Fruit fly (Drosophila melanogaster) Kc167 (cell line): ENCODE results near the gene djl.
A peak's percentile ranks its signal among the peaks of the same experiment; 100 is the strongest.

Source experiments
- Myc ChIP-seq: fragments of >200 bp; optimal IDR thresholded peaks from 2 replicates; lab custom pipeline; 2017; ENCODE audit warnings: missing external identifiers
- Sin3A ChIP-seq: fragments of >200 bp; optimal IDR thresholded peaks from 2 replicates; lab custom pipeline; 2018; ENCODE audit warnings: missing external identifiers
- h ChIP-seq: fragments of >200 bp; optimal IDR thresholded peaks from 3 replicates; lab custom pipeline; 2018; ENCODE audit warnings: missing external identifiers
- insv ChIP-seq: fragments of >200 bp; optimal IDR thresholded peaks from 3 replicates; lab custom pipeline; 2018; ENCODE audit warnings: missing external identifiers
- psq ChIP-seq: fragments of >200 bp; optimal IDR thresholded peaks from 2 replicates; lab custom pipeline; 2017; ENCODE audit warnings: missing external identifiers
- ttk ChIP-seq: sonication (Bioruptor generic); optimal IDR thresholded peaks from 2 replicates; lab custom pipeline; 2017; ENCODE audit warnings: missing external identifiers

The djl gene

DNA sequence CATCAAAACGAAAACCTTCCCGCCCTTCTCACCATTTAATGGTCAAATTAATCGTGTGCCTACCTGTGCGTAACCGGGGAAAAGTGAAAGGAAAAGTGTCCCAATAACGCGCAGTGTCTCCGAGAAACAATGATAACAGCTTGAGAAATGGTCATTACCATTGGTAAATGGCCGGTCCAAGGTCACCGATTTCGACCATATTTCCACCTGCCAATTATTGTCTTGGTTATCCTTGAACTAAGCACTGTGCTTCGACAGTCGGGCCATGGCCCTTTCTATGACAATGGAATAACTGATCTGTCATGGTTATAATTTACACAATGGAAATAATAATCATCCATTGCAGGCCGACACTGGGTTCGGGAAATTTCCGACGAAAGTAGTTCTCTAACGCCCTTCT is 16.6 kb upstream of the djl start:
- TF ChIP-seq h (lab: Kevin White, UChicago) (no peak), ttk (lab: Kevin White, UChicago) (no peak), Sin3A (lab: Kevin White, UChicago) (no peak)

DNA sequence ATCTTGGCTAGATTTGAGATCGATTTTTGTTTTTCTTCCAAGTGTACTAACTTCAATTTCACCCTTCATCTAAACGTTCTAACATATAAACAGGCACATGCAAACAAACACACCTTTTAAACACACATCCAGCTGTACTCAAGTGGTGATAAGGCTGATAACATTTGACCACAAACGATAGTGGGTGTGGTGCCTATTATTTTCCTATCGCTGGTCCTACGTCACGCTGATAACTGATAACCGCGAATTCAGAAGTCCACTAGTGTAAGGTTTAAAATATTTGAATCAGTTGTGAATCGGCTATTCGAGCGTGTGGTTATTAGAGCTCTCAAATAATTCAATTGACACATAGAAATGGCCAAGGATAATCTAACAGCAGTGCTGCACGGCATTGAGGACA is 8.3 kb upstream of the djl start, which contains the start of gene Sodh1:
TSS of gene Sodh1 (plus strand) at position 94 of the 400 bp plus-strand sequence.
- no peak for TF ChIP-seq Sin3A (lab: Kevin White, UChicago)
- no peak for TF ChIP-seq ttk (lab: Kevin White, UChicago)

DNA sequence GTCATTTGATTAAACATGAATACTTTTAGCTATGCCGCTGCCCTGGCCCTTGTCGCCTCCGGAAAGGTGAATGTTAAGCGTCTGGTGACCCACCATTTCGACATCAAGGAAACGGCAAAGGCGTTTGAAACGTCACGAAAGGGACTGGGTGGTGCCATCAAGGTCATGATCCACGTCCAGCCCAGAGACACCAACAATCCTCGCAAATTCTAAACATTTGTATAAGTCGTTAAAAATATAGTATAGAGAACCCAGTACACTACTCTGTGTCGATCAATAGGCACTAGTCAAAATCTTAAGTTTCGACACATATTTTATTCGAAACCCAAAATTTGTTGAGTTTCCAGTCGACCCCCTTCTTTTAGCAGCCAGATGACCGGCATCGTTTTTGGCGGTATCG is 6.3 kb upstream of the djl start, which contains the start of gene CG1979:
TSS of gene CG1979 (plus strand) at position 301 of the 400 bp plus-strand sequence.
- TF ChIP-seq ttk (lab: Kevin White, UChicago) (no peak), Myc (lab: Kevin White, UChicago) (no peak), insv (lab: Kevin White, UChicago) (no peak), psq (lab: Kevin White, UChicago) (no peak), Sin3A (lab: Kevin White, UChicago) (no peak), h (lab: Kevin White, UChicago) (no peak)

DNA sequence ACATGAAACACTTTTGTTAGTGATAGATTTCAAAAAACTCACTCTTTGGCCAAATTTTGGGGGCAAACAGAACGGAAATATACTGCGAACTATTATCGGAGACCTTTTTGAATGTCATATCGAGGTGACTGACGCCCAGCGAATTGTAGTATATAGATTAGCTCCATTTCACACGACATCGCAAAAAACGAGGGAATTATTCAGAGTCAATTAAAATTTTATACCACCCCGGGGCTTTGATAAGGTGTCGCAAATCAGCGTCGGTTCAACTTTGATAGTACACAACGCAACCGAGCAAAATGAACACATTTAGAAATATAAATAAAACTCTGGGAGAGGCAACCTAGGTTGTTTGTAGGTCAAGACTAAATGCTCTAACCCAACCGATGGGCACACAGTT is 2.5 kb upstream of the djl start:
- TF ChIP-seq psq (lab: Kevin White, UChicago) (no peak), h (lab: Kevin White, UChicago) (no peak), ttk (lab: Kevin White, UChicago) (no peak), Myc (lab: Kevin White, UChicago) (no peak)

DNA sequence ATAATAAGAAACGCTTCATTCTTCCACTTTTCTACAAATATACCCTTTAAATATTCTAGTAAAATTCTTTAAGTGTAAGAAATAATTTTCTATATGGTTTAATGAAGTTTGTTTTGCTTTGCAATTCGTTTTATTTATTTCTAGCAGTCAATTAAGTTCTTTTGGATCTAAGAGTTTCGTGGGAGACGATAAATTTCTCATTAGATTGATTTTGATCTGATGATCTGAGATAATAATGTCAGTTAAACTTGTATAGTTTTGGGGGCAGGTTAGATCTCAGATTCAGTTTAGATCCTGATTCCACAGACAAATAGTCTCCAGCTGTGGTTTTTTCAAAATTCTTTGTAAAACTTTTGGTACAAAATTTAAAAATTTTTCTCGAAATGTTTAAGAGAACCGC is 1.6 kb upstream of the djl start, which contains the start of gene dj:
TSS of gene dj (plus strand) at position 301 of the 400 bp plus-strand sequence.
- TF ChIP-seq h (lab: Kevin White, UChicago) (no peak), Myc (lab: Kevin White, UChicago) (no peak), Sin3A (lab: Kevin White, UChicago) (no peak), ttk (lab: Kevin White, UChicago) (no peak), insv (lab: Kevin White, UChicago) (no peak), psq (lab: Kevin White, UChicago) (no peak)

DNA sequence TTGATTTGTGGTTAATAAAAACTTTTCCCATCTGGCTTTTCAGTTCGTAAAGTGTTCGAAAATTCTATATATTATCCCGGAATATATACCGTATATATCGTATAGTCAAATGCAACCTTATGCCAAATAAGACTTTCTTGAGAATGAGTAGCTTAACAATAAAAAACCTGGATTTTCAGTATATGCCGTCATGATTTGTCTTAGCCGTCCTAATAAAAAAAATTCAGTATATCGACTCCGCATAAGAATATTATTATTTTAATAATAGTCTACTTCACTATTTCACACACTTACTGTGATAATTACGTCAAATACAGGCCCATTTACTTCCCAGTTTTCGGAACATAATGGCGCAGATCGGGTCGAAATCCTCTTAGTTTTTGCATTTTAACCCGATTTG is 1.3 kb downstream of the djl start, which contains the start of gene Mst84B:
TSS of gene Mst84B (plus strand) at position 301 of the 400 bp plus-strand sequence.
- TF ChIP-seq psq (lab: Kevin White, UChicago): no peak

DNA sequence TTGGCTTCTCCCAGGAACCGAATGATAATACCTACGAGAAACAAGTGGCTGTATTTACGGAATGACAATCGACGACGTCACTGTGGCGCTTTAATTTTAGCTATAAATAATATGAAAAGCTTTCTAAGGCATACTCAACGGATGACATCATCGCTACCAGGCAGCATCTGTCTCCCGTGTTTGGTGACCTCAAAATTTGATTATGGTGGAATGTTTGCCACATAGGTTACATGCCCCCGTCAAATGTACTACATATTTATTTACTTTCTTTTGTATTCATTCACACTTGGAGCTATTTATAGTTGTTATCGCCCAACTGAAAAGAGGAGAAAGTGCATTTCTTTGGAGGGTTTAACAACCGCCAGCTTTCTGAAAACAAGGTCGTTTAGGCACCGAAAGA is 5.7 kb downstream of the djl start:
- TF ChIP-seq insv (lab: Kevin White, UChicago) (no peak), Sin3A (lab: Kevin White, UChicago) (no peak), Myc (lab: Kevin White, UChicago) (no peak)

DNA sequence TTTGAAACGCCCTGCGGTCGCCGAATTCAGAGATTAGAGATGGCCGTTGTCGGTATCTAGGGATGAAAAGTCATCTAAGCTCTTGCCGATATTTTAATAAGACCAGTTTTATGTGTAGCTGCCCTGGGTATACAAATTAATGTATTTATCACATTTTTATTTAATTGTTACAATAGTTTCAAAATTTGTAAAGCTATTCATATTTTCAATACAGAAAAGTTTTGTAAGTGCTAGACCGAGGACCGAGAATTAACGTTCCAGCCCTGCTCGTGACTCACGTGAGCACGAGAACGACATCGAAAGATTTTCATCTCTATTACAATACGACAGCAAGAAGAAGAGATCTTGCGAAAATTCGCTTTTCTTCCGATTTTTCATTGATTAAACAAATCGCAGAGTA is 6.5 kb downstream of the djl start, which contains the start of the genes CG1105 and CG1965:
TSS of gene CG1105 (minus strand) at position 45 of the 400 bp plus-strand sequence.
TSS of gene CG1965 (plus strand) at position 310 of the 400 bp plus-strand sequence.
- no peak for TF ChIP-seq Sin3A (lab: Kevin White, UChicago)
- TF ChIP-seq h (lab: Kevin White, UChicago): no peak
- no peak for TF ChIP-seq psq (lab: Kevin White, UChicago)
- TF ChIP-seq ttk (lab: Kevin White, UChicago): no peak
- no peak for TF ChIP-seq insv (lab: Kevin White, UChicago)
- no peak for TF ChIP-seq Myc (lab: Kevin White, UChicago)

DNA sequence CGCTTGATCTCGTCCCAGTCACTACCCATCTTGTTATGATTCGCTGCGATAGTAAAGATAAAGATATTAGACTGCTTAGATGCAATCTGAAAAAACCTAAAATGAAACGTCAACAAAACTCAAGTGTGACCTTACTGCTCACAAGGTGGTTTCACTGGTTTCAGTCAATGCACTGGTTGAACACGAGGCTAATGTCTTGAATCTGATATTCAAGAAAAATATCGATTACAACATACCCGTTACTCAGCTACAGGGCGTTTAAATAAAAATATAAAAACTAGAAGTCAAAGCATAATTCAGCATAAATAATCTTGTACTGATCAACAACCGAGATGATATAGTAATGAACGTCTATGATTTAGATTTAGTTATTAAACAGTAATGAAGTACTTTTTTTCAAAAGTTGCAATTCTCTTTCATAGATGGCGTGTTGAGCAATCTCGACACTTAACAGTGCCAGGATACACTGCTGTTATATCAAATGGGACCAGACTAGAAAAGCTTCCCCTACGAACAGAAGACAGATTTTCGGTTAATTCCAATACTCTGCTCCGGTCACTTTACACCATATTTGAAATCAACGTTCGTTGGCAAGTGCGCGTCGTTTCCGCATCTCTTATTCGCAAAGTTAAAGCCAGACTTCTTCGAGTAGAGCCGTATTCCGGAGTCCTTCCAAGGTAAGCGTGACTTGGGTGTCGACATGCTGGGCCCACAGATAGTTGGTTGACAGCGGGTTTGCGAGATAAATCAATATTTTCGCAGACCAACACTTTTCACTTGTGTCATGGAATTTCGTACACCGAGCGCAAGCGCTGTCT is 13.9 kb downstream of the djl start, which contains the start of the genes Ufl1 and CG1943:
TSS of gene Ufl1 (minus strand) at position 156 of the 818 bp plus-strand sequence.
TSS of gene CG1943 (plus strand) at position 563 of the 818 bp plus-strand sequence.
- TF ChIP-seq h (lab: Kevin White, UChicago): no peak
- no peak for TF ChIP-seq insv (lab: Kevin White, UChicago)
- no peak for TF ChIP-seq Sin3A (lab: Kevin White, UChicago)
- TF ChIP-seq Myc (lab: Kevin White, UChicago): no peak
- TF ChIP-seq psq (lab: Kevin White, UChicago): no peak
- TF ChIP-seq ttk (lab: Kevin White, UChicago): no peak

DNA sequence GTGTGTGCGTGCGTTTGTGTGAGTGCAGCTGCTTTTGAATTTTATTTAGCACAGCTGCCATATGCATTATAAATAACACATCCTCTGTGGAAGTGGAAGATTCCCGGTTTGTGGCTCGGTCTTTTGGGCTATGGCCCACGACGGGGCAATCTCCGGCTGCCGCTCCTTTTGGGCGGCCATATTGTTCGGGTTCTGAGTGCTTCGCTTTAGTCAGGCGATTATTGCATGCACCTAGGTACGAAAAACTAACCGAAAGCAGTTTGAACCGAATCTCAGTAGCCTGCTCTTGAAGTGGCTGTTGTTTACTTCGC is 14.5 kb downstream of the djl start:
- TF ChIP-seq psq (lab: Kevin White, UChicago) (no peak), h (lab: Kevin White, UChicago) (no peak), ttk (lab: Kevin White, UChicago) (no peak), Sin3A (lab: Kevin White, UChicago) (no peak), Myc (lab: Kevin White, UChicago) (no peak), insv (lab: Kevin White, UChicago) (no peak)

DNA sequence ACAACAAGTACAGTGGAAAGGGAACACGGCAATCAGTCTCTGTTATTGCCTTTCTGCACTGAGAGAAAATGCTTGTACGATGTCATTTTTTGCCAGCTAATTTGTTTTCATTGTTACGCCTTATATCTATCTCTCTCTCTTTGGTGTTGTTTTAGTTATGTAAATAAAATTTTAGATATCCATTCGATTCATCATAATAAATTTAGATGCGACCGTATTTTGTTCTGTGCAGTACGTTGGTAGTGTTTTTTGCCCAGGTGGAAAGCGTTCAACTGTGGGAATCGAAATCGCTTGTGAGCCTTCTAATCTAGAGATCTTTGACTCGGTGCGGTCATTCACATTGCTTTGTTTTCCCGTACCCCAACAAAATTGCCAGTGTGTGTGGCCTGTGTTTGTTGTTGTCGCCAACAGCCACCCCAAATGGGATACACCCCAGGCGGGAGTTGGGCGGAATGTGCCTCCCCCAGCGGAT is 15.2 kb downstream of the djl start:
- peak; percentile 55 for TF ChIP-seq ttk (lab: Kevin White, UChicago)
- no peak for TF ChIP-seq Myc (lab: Kevin White, UChicago)
- TF ChIP-seq psq (lab: Kevin White, UChicago): no peak
- no peak for TF ChIP-seq h (lab: Kevin White, UChicago)
- no peak for TF ChIP-seq insv (lab: Kevin White, UChicago)
- TF ChIP-seq Sin3A (lab: Kevin White, UChicago): no peak
